Worm (Caenorhabditis elegans) whole organism, L2 larva: ENCODE measurements around the gene M03F8.7.

ENCODE experiments used
- blmp-1 ChIP-seq: sonication (generic microtip); optimal IDR thresholded peaks from 2 replicates; lab custom pipeline; 2017; ENCODE audit warnings: missing genetic modification characterization, mild to moderate bottlenecking, missing compliant biosample characterization, antibody characterized with exemption, moderate library complexity; ENCODE audit not compliant: insufficient read depth
- dmd-4 ChIP-seq: sonication (generic microtip); optimal IDR thresholded peaks from 2 replicates; lab custom pipeline; 2017; ENCODE audit warnings: missing biosample characterization, missing genetic modification characterization
- elt-3 ChIP-seq: sonication (generic microtip); optimal IDR thresholded peaks from 2 replicates; lab custom pipeline; 2017; ENCODE audit warnings: missing biosample characterization, missing genetic modification characterization
- lin-11 ChIP-seq: fragments of 150-350 bp; sonication (generic microtip); optimal IDR thresholded peaks from 2 replicates; lab custom pipeline; 2014; ENCODE audit warnings: missing biosample characterization, missing genetic modification characterization, inconsistent platforms, mixed read lengths
- lin-39 ChIP-seq: fragments of 150-350 bp; optimal IDR thresholded peaks from 2 replicates; lab custom pipeline; 2014; ENCODE audit warnings: missing biosample characterization, missing genetic modification reagents, missing genetic modification characterization
- lsy-2 ChIP-seq, 2 experiments: fragments of 150-350 bp in 1 of 2; sonication (generic microtip) in 1 of 2; optimal IDR thresholded peaks; 2 replicates each; lab custom pipeline; 2014 to 2017; ENCODE audit warnings: missing biosample characterization in 2 of 2, missing genetic modification characterization in 2 of 2
- nhr-23 ChIP-seq: fragments of 150-350 bp; optimal IDR thresholded peaks from 2 replicates; lab custom pipeline; 2014; ENCODE audit warnings: missing biosample characterization, missing genetic modification reagents, missing genetic modification characterization
- nhr-237 ChIP-seq: fragments of 150-350 bp; optimal IDR thresholded peaks from 2 replicates; lab custom pipeline; 2014; ENCODE audit warnings: missing biosample characterization, missing genetic modification characterization
- nhr-6 ChIP-seq: fragments of 150-350 bp; optimal IDR thresholded peaks from 2 replicates; lab custom pipeline; 2014; ENCODE audit warnings: missing biosample characterization, missing genetic modification characterization
- nhr-77 ChIP-seq: fragments of 150-350 bp; optimal IDR thresholded peaks from 2 replicates; lab custom pipeline; 2014; ENCODE audit warnings: missing biosample characterization, missing genetic modification characterization
- skn-1 ChIP-seq: sonication (generic microtip); optimal IDR thresholded peaks from 2 replicates; lab custom pipeline; 2017; ENCODE audit warnings: missing biosample characterization, missing genetic modification characterization
- zag-1 ChIP-seq: fragments of 150-350 bp; optimal IDR thresholded peaks from 2 replicates; lab custom pipeline; 2014; ENCODE audit warnings: missing biosample characterization, missing genetic modification characterization
- ztf-11 ChIP-seq: sonication (generic microtip); optimal IDR thresholded peaks from 2 replicates; lab custom pipeline; 2017; ENCODE audit warnings: missing biosample characterization, missing genetic modification characterization

- no peak for TF ChIP-seq nhr-237 (tag; lab: Kevin White, UChicago)
- TF ChIP-seq lin-39 (tag; lab: Kevin White, UChicago), result no peak
- TF ChIP-seq nhr-6 (tag; lab: Kevin White, UChicago), result no peak
- no peak for TF ChIP-seq dmd-4 (tag; lab: Kevin White, UChicago)
- no peak for TF ChIP-seq blmp-1 (tag; lab: Kevin White, UChicago)
- TF ChIP-seq nhr-23 (tag; lab: Kevin White, UChicago), result no peak
- TF ChIP-seq zag-1 (tag; lab: Kevin White, UChicago), result no peak
- TF ChIP-seq ztf-11, result no peak
- TF ChIP-seq lin-11 (tag; lab: Kevin White, UChicago), result no peak
- TF ChIP-seq nhr-77 (tag; lab: Kevin White, UChicago), result no peak
- TF ChIP-seq skn-1 (tag; lab: Kevin White, UChicago), result no peak
- TF ChIP-seq lsy-2 (tag; optimal IDR thresholded peaks at IDR 0.05; lab: Kevin White, UChicago), result no peak
- TF ChIP-seq elt-3 (tag; lab: Kevin White, UChicago), result no peak
These were observed 18.9 kb downstream of the M03F8.7 start for ce11 chrV:5955627-5956026.
